Worm (Caenorhabditis elegans): ENCODE results near the gene str-30.
A peak's percentile ranks its signal among the peaks of the same experiment; 100 is the strongest.

str-30 gene

ce11 chrV:3743172-3743626 is 18.3 kb downstream of the str-30 start, which contains the start of gene mtm-9:
Gene mtm-9, plus strand, starts transcription at chrV:3743576.
- peak; percentile 93 for TF ChIP-seq dpl-1 (GFP tag; optimal IDR thresholded peaks at IDR 0.05)
- TF ChIP-seq nhr-28 (tag; optimal IDR thresholded peaks at IDR 0.05): no peak
- no peak for TF ChIP-seq lin-15B (tag; optimal IDR thresholded peaks at IDR 0.05)
- TF ChIP-seq D1046.2 (GFP tag; IDR thresholded peaks at IDR 0.05): no peak
- TF ChIP-seq cey-2 (tag; optimal IDR thresholded peaks at IDR 0.05; ENCODE audit: borderline replicate concordance, insufficient read depth): no peak
- TF ChIP-seq php-3 (GFP tag; IDR thresholded peaks at IDR 0.05): no peak
- TF ChIP-seq T26A8.4 (GFP tag; IDR thresholded peaks at IDR 0.05): no peak
- TF ChIP-seq F10B5.3 (tag; optimal IDR thresholded peaks at IDR 0.05): no peak
- no peak for TF ChIP-seq lin-13 (GFP tag; optimal IDR thresholded peaks at IDR 0.05)
- TF ChIP-seq mdt-29 (GFP tag; IDR thresholded peaks at IDR 0.05): no peak
- TF ChIP-seq dmd-8 (GFP tag; IDR thresholded peaks at IDR 0.05): no peak
- no peak for TF ChIP-seq saeg-2 (GFP tag; IDR thresholded peaks at IDR 0.05)
- TF ChIP-seq hlh-30 (tag; optimal IDR thresholded peaks at IDR 0.05; ENCODE audit: insufficient read depth): peak; percentile 42
- no peak for TF ChIP-seq daf-12 (tag; optimal IDR thresholded peaks at IDR 0.05)
- TF ChIP-seq fos-1 (tag; optimal IDR thresholded peaks at IDR 0.05): no peak
- TF ChIP-seq lin-29 (GFP tag; IDR thresholded peaks at IDR 0.05): no peak
- TF ChIP-seq nhr-48 (tag; optimal IDR thresholded peaks at IDR 0.05): no peak
- TF ChIP-seq mdl-1 (tag; optimal IDR thresholded peaks at IDR 0.05): no peak
- TF ChIP-seq ZK546.5 (tag; optimal IDR thresholded peaks at IDR 0.05): no peak
- peak; percentile 41 for TF ChIP-seq mes-2 (tag; optimal IDR thresholded peaks at IDR 0.05; ENCODE audit: poor library complexity, severe bottlenecking)
- TF ChIP-seq ceh-20 (GFP tag; IDR thresholded peaks at IDR 0.05): no peak
- TF ChIP-seq zag-1 (tag; optimal IDR thresholded peaks at IDR 0.05): no peak
- no peak for TF ChIP-seq rbr-2 (tag; optimal IDR thresholded peaks at IDR 0.05)
- TF ChIP-seq egl-43 (GFP tag; IDR thresholded peaks at IDR 0.05): no peak
- no peak for TF ChIP-seq madf-5 (GFP tag; IDR thresholded peaks at IDR 0.05)
- no peak for TF ChIP-seq F49E8.2 (tag; optimal IDR thresholded peaks at IDR 0.05; ENCODE audit: borderline replicate concordance)
- TF ChIP-seq ceh-32 (tag; optimal IDR thresholded peaks at IDR 0.05; ENCODE audit: poor library complexity): no peak
- no peak for TF ChIP-seq tra-1 (GFP tag; IDR thresholded peaks at IDR 0.05)
- no peak for TF ChIP-seq nhr-111 (GFP tag; optimal IDR thresholded peaks at IDR 0.05)
- peak; percentile 31 for TF ChIP-seq dve-1 (tag; optimal IDR thresholded peaks at IDR 0.05; ENCODE audit: insufficient read depth)
- TF ChIP-seq tag-97 (GFP tag; IDR thresholded peaks at IDR 0.05): no peak
- TF ChIP-seq F37D6.2 (tag; optimal IDR thresholded peaks at IDR 0.05): no peak
- peak in 1 of 2 experiments; percentile 60 for TF ChIP-seq lsy-2 (tag; optimal IDR thresholded peaks at IDR 0.05)
- no peak for TF ChIP-seq lim-7 (GFP tag; IDR thresholded peaks at IDR 0.05)
- no peak for TF ChIP-seq nhr-41 (GFP tag; IDR thresholded peaks at IDR 0.05)
- TF ChIP-seq ces-1 (GFP tag; optimal IDR thresholded peaks at IDR 0.05): no peak
- TF ChIP-seq jun-1 (tag; optimal IDR thresholded peaks at IDR 0.05): no peak
- peak; percentile 56 for TF ChIP-seq aha-1 (tag)
- TF ChIP-seq zfp-2 (tag; optimal IDR thresholded peaks at IDR 0.05): no peak
- no peak for TF ChIP-seq ztf-11 (tag; optimal IDR thresholded peaks at IDR 0.05)
- TF ChIP-seq hmg-1.1 (GFP tag; IDR thresholded peaks at IDR 0.05): no peak
- TF ChIP-seq Y48G9A.11 (GFP tag; IDR thresholded peaks at IDR 0.05): no peak
- no peak for TF ChIP-seq zip-2 (tag; optimal IDR thresholded peaks at IDR 0.05)
- no peak for TF ChIP-seq nhr-10 (tag; optimal IDR thresholded peaks at IDR 0.05)
- TF ChIP-seq vab-7 (GFP tag; IDR thresholded peaks at IDR 0.05): no peak
- TF ChIP-seq dmd-6 (GFP tag; IDR thresholded peaks at IDR 0.05): no peak
- TF ChIP-seq nhr-25 (tag; optimal IDR thresholded peaks at IDR 0.05; ENCODE audit: borderline replicate concordance, insufficient read depth): no peak
- TF ChIP-seq daf-16 (GFP tag; optimal IDR thresholded peaks at IDR 0.05): no peak
- peak; percentile 55 for TF ChIP-seq daf-16 (tag; optimal IDR thresholded peaks at IDR 0.05)
- peak in 1 of 2 experiments; percentile 7 for TF ChIP-seq hif-1 (tag; optimal IDR thresholded peaks at IDR 0.05)
- TF ChIP-seq R02D3.7 (tag; optimal IDR thresholded peaks at IDR 0.05): peak; percentile 70
- TF ChIP-seq unc-39 (tag; optimal IDR thresholded peaks at IDR 0.05): no peak
